Fruit fly (Drosophila melanogaster): ENCODE measurements around the gene Ipp.

Ipp gene

DNA sequence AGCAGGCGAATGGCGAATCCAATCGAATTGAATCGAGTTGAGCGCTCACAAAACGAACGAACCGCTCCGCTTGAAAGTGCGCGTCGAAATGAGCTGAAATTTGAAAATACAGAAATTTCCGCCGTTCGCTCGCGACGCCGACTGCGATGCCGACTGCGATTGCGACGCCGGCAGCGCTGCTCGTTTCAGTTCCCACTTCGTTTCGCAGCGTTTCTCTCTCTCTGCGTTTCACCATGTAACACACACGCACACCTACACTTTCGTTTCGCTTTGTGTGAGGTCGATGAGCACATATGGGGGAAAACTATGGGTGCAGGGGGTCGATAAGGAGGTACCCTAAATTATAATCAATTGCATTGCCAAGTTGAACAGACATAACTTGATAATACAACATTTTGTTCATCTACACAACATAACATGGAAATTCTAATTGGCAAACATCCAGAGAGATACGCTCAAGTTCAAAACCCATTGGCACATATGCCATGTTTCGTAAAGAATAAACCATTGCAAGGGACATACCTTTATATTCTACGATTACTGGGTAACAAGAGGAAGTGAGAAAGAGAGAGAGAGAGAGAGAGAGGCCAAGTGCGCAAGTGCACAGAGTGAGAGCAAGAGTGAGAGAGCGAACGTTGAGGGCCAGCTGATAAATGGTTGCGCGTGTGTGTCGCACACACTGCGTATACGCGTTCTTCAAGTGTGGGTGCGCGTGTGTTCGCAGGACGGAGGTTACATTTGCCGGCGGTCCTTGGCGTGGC is 24.9 kb downstream of the Ipp start (continued):
- TF ChIP-seq luna (GFP tag; optimal IDR thresholded peaks at IDR 0.05) (peak; percentile 77), CG17385 (GFP tag; optimal IDR thresholded peaks at IDR 0.05) (peak; percentile 89), Aef1 (GFP tag; IDR thresholded peaks at IDR 0.05) (peak; percentile 86), CG2129 (GFP tag; IDR thresholded peaks at IDR 0.05; ENCODE audit: partially characterized antibody) (no peak), CG43689 (GFP tag; IDR thresholded peaks at IDR 0.05) (peak; percentile 67), ssp (GFP tag; IDR thresholded peaks at IDR 0.05) (peak; percentile 83), Poxn (GFP tag; IDR thresholded peaks at IDR 0.05) (peak; percentile 71), otp (GFP tag; IDR thresholded peaks at IDR 0.05) (peak; percentile 74; the same call in 1 of the 3 replicates), sima (GFP tag; optimal IDR thresholded peaks at IDR 0.05) (peak; percentile 60), Ptx1 (GFP tag; IDR thresholded peaks at IDR 0.05) (peak; percentile 92), Mad (GFP tag; optimal IDR thresholded peaks at IDR 0.05) (peak; percentile 68), lab (GFP tag; optimal IDR thresholded peaks at IDR 0.05) (peak; percentile 96), shn (GFP tag; optimal IDR thresholded peaks at IDR 0.05) (peak; percentile 96), CG9609 (GFP tag; optimal IDR thresholded peaks at IDR 0.05) (peak; percentile 93), ac (GFP tag; optimal IDR thresholded peaks at IDR 0.05) (peak; percentile 79), yki (optimal IDR thresholded peaks at IDR 0.05) (peak; percentile 82), BtbVII (GFP tag; optimal IDR thresholded peaks at IDR 0.05) (peak; percentile 94), pfk (GFP tag; optimal IDR thresholded peaks at IDR 0.05) (peak; percentile 98), chinmo (GFP tag; IDR thresholded peaks at IDR 0.05; ENCODE audit: partially characterized antibody) (peak; percentile 92), CG10979 (tag; optimal IDR thresholded peaks at IDR 0.05) (peak; percentile 92), amos (GFP tag; IDR thresholded peaks at IDR 0.05; ENCODE audit: partially characterized antibody) (peak; percentile 51; the same call in 1 of the 2 replicates), BEAF-32 (GFP tag; optimal IDR thresholded peaks at IDR 0.05) (no peak), CG12155 (GFP tag; optimal IDR thresholded peaks at IDR 0.05) (peak; percentile 92), ash1 (GFP tag; optimal IDR thresholded peaks at IDR 0.05) (peak; percentile 64), Atf3 (GFP tag; optimal IDR thresholded peaks at IDR 0.05) (peak; percentile 90), CG7963 (GFP tag; IDR thresholded peaks at IDR 0.05; ENCODE audit: partially characterized antibody) (no peak), CG10321 (GFP tag; IDR thresholded peaks at IDR 0.05) (peak; percentile 14; the same call in 1 of the 2 replicates), maf-S (GFP tag; optimal IDR thresholded peaks at IDR 0.05) (peak; percentile 92), Ravus (GFP tag; IDR thresholded peaks at IDR 0.05) (peak; percentile 61), CG14441 (GFP tag; IDR thresholded peaks at IDR 0.05) (peak; percentile 86), Hr39 (optimal IDR thresholded peaks at IDR 0.05) (no peak), ind (GFP tag; optimal IDR thresholded peaks at IDR 0.05) (peak; percentile 96), br (optimal IDR thresholded peaks at IDR 0.05) (no peak), jigr1 (GFP tag; IDR thresholded peaks at IDR 0.05) (peak; percentile 81; the same call in 2 of the 3 replicates), CG14667 (GFP tag; IDR thresholded peaks at IDR 0.05) (peak; percentile 78), Doc2 (GFP tag; IDR thresholded peaks at IDR 0.05) (peak; percentile 41; the same call in 1 of the 2 replicates), nerfin-2 (GFP tag; IDR thresholded peaks at IDR 0.05; ENCODE audit: partially characterized antibody) (no peak), CrebB (tag; optimal IDR thresholded peaks at IDR 0.05) (peak; percentile 87), CG8089 (GFP tag; optimal IDR thresholded peaks at IDR 0.05) (peak; percentile 91), bbx (GFP tag; IDR thresholded peaks at IDR 0.05; ENCODE audit: partially characterized antibody) (peak; percentile 73), Tbp (GFP tag; optimal IDR thresholded peaks at IDR 0.05) (no peak), nau (GFP tag; optimal IDR thresholded peaks at IDR 0.05) (peak; percentile 91), ara (GFP tag; IDR thresholded peaks at IDR 0.05) (peak; percentile 82), Ets65A (GFP tag) (peak; percentile 97), en (GFP tag; optimal IDR thresholded peaks at IDR 0.05) (peak; percentile 91), gfzf (GFP tag; optimal IDR thresholded peaks at IDR 0.05) (peak; percentile 23), CG4617 (GFP tag; optimal IDR thresholded peaks at IDR 0.05; ENCODE audit: borderline replicate concordance) (peak; percentile 76), zf30C (GFP tag; optimal IDR thresholded peaks at IDR 0.05) (peak; percentile 35), Mrtf (GFP tag; IDR thresholded peaks at IDR 0.05) (peak; percentile 83), Nf-YB (GFP tag; optimal IDR thresholded peaks at IDR 0.05) (peak; percentile 81)
